Worm (Caenorhabditis elegans): ENCODE results near the gene C23G10.7.

The C23G10.7 gene

DNA sequence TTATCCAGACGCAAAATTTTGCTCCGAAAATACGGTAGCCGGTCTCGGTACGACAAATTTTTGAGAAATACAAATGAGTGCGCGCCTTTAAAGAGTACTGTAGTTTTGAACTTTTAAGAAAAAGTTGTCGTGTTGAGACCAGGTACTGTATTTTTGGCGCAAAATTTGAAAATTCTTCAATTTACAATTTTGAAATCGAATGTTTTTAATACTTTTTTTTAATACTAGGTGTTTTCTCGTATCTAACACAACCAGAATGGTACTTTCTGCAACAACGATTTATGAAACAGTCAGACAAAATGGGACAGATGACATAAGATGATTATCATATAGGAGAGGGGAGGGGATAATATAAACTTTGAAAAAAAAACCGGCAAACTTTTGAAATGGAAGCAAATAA is 2.5 kb downstream of the C23G10.7 start (continued):
- TF ChIP-seq snpc-1.3 (tag; optimal IDR thresholded peaks at IDR 0.05; ENCODE audit: insufficient read depth), result peak; percentile 18
- TF ChIP-seq ZK185.1 (tag; optimal IDR thresholded peaks at IDR 0.05; ENCODE audit: poor library complexity, severe bottlenecking), result no peak
- TF ChIP-seq madf-6 (GFP tag; IDR thresholded peaks at IDR 0.05), result peak; percentile 56
- no peak for TF ChIP-seq K11D2.4 (GFP tag; IDR thresholded peaks at IDR 0.05)
- no peak for TF ChIP-seq D2030.7 (GFP tag; IDR thresholded peaks at IDR 0.05)
- no peak for TF ChIP-seq mxl-1 (tag; optimal IDR thresholded peaks at IDR 0.05)
- TF ChIP-seq efl-1 (GFP tag; optimal IDR thresholded peaks at IDR 0.05), result no peak
- TF ChIP-seq F33H1.4 (GFP tag; IDR thresholded peaks at IDR 0.05), result no peak
- TF ChIP-seq B0336.3 (GFP tag; IDR thresholded peaks at IDR 0.05), result no peak
- TF ChIP-seq dpff-1 (tag; optimal IDR thresholded peaks at IDR 0.05), result peak; percentile 27
- no peak for TF ChIP-seq sdz-38 (tag; optimal IDR thresholded peaks at IDR 0.05)
- TF ChIP-seq repo-1 (tag; optimal IDR thresholded peaks at IDR 0.05), result peak; percentile 50
- no peak for TF ChIP-seq pha-4 (tag; optimal IDR thresholded peaks at IDR 0.05)
- TF ChIP-seq F49E8.2 (tag; optimal IDR thresholded peaks at IDR 0.05; ENCODE audit: insufficient read depth), result peak; percentile 76
- TF ChIP-seq F57A8.1 (GFP tag; optimal IDR thresholded peaks at IDR 0.05), result no peak
- peak; percentile 33 for TF ChIP-seq F10E7.11 (tag; optimal IDR thresholded peaks at IDR 0.05)
- no peak for TF ChIP-seq somi-1 (GFP tag; optimal IDR thresholded peaks at IDR 0.05)
- TF ChIP-seq attf-5 (GFP tag; optimal IDR thresholded peaks at IDR 0.05), result no peak
- TF ChIP-seq pbrm-1 (GFP tag; IDR thresholded peaks at IDR 0.05), result 0 out of 2 replicates have a peak, but pooled peaks have one; percentile 34
- no peak for TF ChIP-seq dox-1 (GFP tag; IDR thresholded peaks at IDR 0.05)
- no peak for TF ChIP-seq hrde-1 (tag; optimal IDR thresholded peaks at IDR 0.05; ENCODE audit: borderline replicate concordance)
- TF ChIP-seq mel-28 (tag; optimal IDR thresholded peaks at IDR 0.05; ENCODE audit: borderline replicate concordance), result no peak
- no peak for TF ChIP-seq ztf-28 (GFP tag; IDR thresholded peaks at IDR 0.05)
- no peak for TF ChIP-seq F52B5.7 (tag; optimal IDR thresholded peaks at IDR 0.05)
- no peak for TF ChIP-seq lin-35 (GFP tag; optimal IDR thresholded peaks at IDR 0.05)
- TF ChIP-seq him-1 (tag; optimal IDR thresholded peaks at IDR 0.05), result no peak
- TF ChIP-seq bed-2 (GFP tag; IDR thresholded peaks at IDR 0.05), result no peak
- no peak for TF ChIP-seq C06A6.2 (GFP tag; conservative IDR thresholded peaks at IDR 0.05)

- TF ChIP-seq rec-8 (tag; optimal IDR thresholded peaks at IDR 0.05) (no peak), dpff-1 (tag; optimal IDR thresholded peaks at IDR 0.05) (no peak), Y53F4B.3 (GFP tag; IDR thresholded peaks at IDR 0.05) (no peak), ceh-40 (GFP tag; IDR thresholded peaks at IDR 0.05) (no peak), rpc-1 (optimal IDR thresholded peaks at IDR 0.05) (no peak), rpc-1 (tag; optimal IDR thresholded peaks at IDR 0.05) (no peak), bed-1 (GFP tag; IDR thresholded peaks at IDR 0.05) (no peak), somi-1 (GFP tag; optimal IDR thresholded peaks at IDR 0.05) (no peak), F22D6.2 (tag; optimal IDR thresholded peaks at IDR 0.05) (no peak), T26A5.8 (tag; optimal IDR thresholded peaks at IDR 0.05) (no peak), F49E8.2 (tag; optimal IDR thresholded peaks at IDR 0.05; ENCODE audit: insufficient read depth) (no peak), ceh-91 (GFP tag; IDR thresholded peaks at IDR 0.05) (no peak), aptf-3 (GFP tag; IDR thresholded peaks at IDR 0.05) (no peak), snpc-1.1 (tag; optimal IDR thresholded peaks at IDR 0.05; ENCODE audit: insufficient read depth) (no peak), mel-28 (tag; optimal IDR thresholded peaks at IDR 0.05; ENCODE audit: borderline replicate concordance) (no peak), F10E7.11 (tag; optimal IDR thresholded peaks at IDR 0.05) (no peak), lsl-1 (GFP tag; optimal IDR thresholded peaks at IDR 0.05) (no peak), K12H6.12 (tag; optimal IDR thresholded peaks at IDR 0.05) (no peak), efl-1 (GFP tag; optimal IDR thresholded peaks at IDR 0.05) (no peak), tlf-1 (GFP tag; optimal IDR thresholded peaks at IDR 0.05) (no peak), dpl-1 (GFP tag; optimal IDR thresholded peaks at IDR 0.05) (no peak)
Observed at ce11 chrIII:6194480-6194879, 3.7 kb downstream of the C23G10.7 start, which contains the start of gene ugt-66. ugt-66 (minus strand) TSS chrIII:6194580.

Measured in whole organism, young adult.